Fruit fly (Drosophila melanogaster): ENCODE measurements around the gene CG34299.

The CG34299 gene

dm6 chr3R:30222236-30222635 is 27.1 kb upstream of the CG34299 start (continued):
- TF ChIP-seq hkb (optimal IDR thresholded peaks at IDR 0.05) (no peak), hkb (GFP tag; IDR thresholded peaks at IDR 0.05) (peak; percentile 59; the same call in 1 of the 2 replicates), crol (GFP tag; IDR thresholded peaks at IDR 0.05) (no peak), twi (tag; optimal IDR thresholded peaks at IDR 0.05) (no peak), CG3726 (GFP tag; IDR thresholded peaks at IDR 0.05) (no peak), CG14014 (GFP tag; IDR thresholded peaks at IDR 0.05) (peak; percentile 19; the same call in 1 of the 2 replicates), fd64A (GFP tag; optimal IDR thresholded peaks at IDR 0.05) (no peak), onecut (GFP tag; IDR thresholded peaks at IDR 0.05) (no peak), hth (optimal IDR thresholded peaks at IDR 0.05) (no peak), CG7556 (GFP tag; optimal IDR thresholded peaks at IDR 0.05) (peak; percentile 19), Hey (tag; optimal IDR thresholded peaks at IDR 0.05) (no peak), yki (optimal IDR thresholded peaks at IDR 0.05) (no peak), Lhr (GFP tag; optimal IDR thresholded peaks at IDR 0.05) (no peak), CG11398 (GFP tag; optimal IDR thresholded peaks at IDR 0.05) (no peak), CG10959 (GFP tag; IDR thresholded peaks at IDR 0.05) (peak; percentile 23; the same call in 1 of the 2 replicates), unpg (GFP tag; optimal IDR thresholded peaks at IDR 0.05) (peak; percentile 41), bigmax (GFP tag; optimal IDR thresholded peaks at IDR 0.05) (no peak), CG17359 (tag; optimal IDR thresholded peaks at IDR 0.05) (no peak), CG4854 (GFP tag; optimal IDR thresholded peaks at IDR 0.05) (no peak), CG11695 (GFP tag; IDR thresholded peaks at IDR 0.05) (0 out of 3 replicates have a peak, but pooled peaks have one; percentile 42), CG13775 (GFP tag; optimal IDR thresholded peaks at IDR 0.05) (peak; percentile 14), br (optimal IDR thresholded peaks at IDR 0.05) (no peak), chif (GFP tag; optimal IDR thresholded peaks at IDR 0.05) (no peak), CG3407 (GFP tag; optimal IDR thresholded peaks at IDR 0.05) (no peak), Neu2 (GFP tag; optimal IDR thresholded peaks at IDR 0.05; ENCODE audit: borderline replicate concordance) (no peak), CG18599 (GFP tag; optimal IDR thresholded peaks at IDR 0.05) (peak; percentile 9), Blimp-1 (GFP tag; optimal IDR thresholded peaks at IDR 0.05) (peak; percentile 18), Awh (GFP tag; IDR thresholded peaks at IDR 0.05) (no peak), CG17186 (GFP tag; optimal IDR thresholded peaks at IDR 0.05) (no peak), CG8924 (tag; optimal IDR thresholded peaks at IDR 0.05) (no peak), CG6765 (GFP tag; optimal IDR thresholded peaks at IDR 0.05) (no peak), mirr (GFP tag; optimal IDR thresholded peaks at IDR 0.05) (no peak), Doc3 (GFP tag; IDR thresholded peaks at IDR 0.05; ENCODE audit: partially characterized antibody) (no peak), E2f1 (GFP tag; IDR thresholded peaks at IDR 0.05) (no peak), CG1233 (GFP tag; optimal IDR thresholded peaks at IDR 0.05) (no peak), CG15011 (GFP tag; optimal IDR thresholded peaks at IDR 0.05) (no peak), scrt (GFP tag; optimal IDR thresholded peaks at IDR 0.05) (no peak), Hmx (GFP tag; optimal IDR thresholded peaks at IDR 0.05) (no peak), tap (tag; optimal IDR thresholded peaks at IDR 0.05) (no peak), CG12744 (GFP tag; optimal IDR thresholded peaks at IDR 0.05) (no peak), CG30431 (GFP tag; optimal IDR thresholded peaks at IDR 0.05) (peak; percentile 9), gem (tag; optimal IDR thresholded peaks at IDR 0.05) (peak; percentile 56), Drgx (GFP tag; IDR thresholded peaks at IDR 0.05) (no peak), ro (GFP tag; IDR thresholded peaks at IDR 0.05) (no peak), CG32532 (GFP tag; IDR thresholded peaks at IDR 0.05) (peak; percentile 18; the same call in 1 of the 2 replicates), Rx (GFP tag; IDR thresholded peaks at IDR 0.05) (no peak), ind (GFP tag; optimal IDR thresholded peaks at IDR 0.05) (no peak), sens (GFP tag) (peak; percentile 46), sob (GFP tag; IDR thresholded peaks at IDR 0.05) (no peak), jumu (GFP tag; optimal IDR thresholded peaks at IDR 0.05) (no peak), Dip3 (GFP tag; optimal IDR thresholded peaks at IDR 0.05) (no peak), CG7839 (tag; optimal IDR thresholded peaks at IDR 0.05) (peak; percentile 41), D (optimal IDR thresholded peaks at IDR 0.05) (no peak), D (GFP tag; optimal IDR thresholded peaks at IDR 0.05) (no peak)

Data from whole organism, embryonic.